Fruit fly (Drosophila melanogaster): ENCODE data around the gene for.

for gene

dm6 chr2L:3655698-3656105, 1.1 kb downstream of the for start (continued):
- TF ChIP-seq NC2α (GFP tag; optimal IDR thresholded peaks at IDR 0.05) (peak; percentile 96), Xrp1 (GFP tag; IDR thresholded peaks at IDR 0.05) (peak; percentile 99), CG7839 (tag; optimal IDR thresholded peaks at IDR 0.05) (peak; percentile 99), ssp (GFP tag; IDR thresholded peaks at IDR 0.05) (peak; percentile 89), Eip74EF (GFP tag; optimal IDR thresholded peaks at IDR 0.05) (peak in 1 of 2 experiments; percentile 98), z (GFP tag; IDR thresholded peaks at IDR 0.05) (peak; percentile 65), Dbx (GFP tag; IDR thresholded peaks at IDR 0.05) (peak; percentile 98), Lhr (GFP tag; optimal IDR thresholded peaks at IDR 0.05) (peak; percentile 93), Hr39 (optimal IDR thresholded peaks at IDR 0.05) (no peak), lilli (GFP tag; optimal IDR thresholded peaks at IDR 0.05) (peak; percentile 98), dysf (GFP tag; IDR thresholded peaks at IDR 0.05) (peak; percentile 99), CG31388 (GFP tag; optimal IDR thresholded peaks at IDR 0.05) (peak; percentile 94), aop (GFP tag; IDR thresholded peaks at IDR 0.05) (peak; percentile 87), CG1529 (GFP tag; optimal IDR thresholded peaks at IDR 0.05) (peak; percentile 99), Dek (tag; optimal IDR thresholded peaks at IDR 0.05) (peak; percentile 98), Hr51 (GFP tag; optimal IDR thresholded peaks at IDR 0.05) (peak; percentile 96 to 98), Rx (GFP tag; IDR thresholded peaks at IDR 0.05) (peak; percentile 96), dmrt99B (tag; optimal IDR thresholded peaks at IDR 0.05) (peak; percentile 99), wdn (GFP tag; IDR thresholded peaks at IDR 0.05) (peak; percentile 97), dm (GFP tag; optimal IDR thresholded peaks at IDR 0.05) (peak; percentile 96), Hey (tag; optimal IDR thresholded peaks at IDR 0.05) (peak; percentile 92), CG4617 (GFP tag; optimal IDR thresholded peaks at IDR 0.05; ENCODE audit: borderline replicate concordance) (peak; percentile 97), CG6689 (GFP tag; IDR thresholded peaks at IDR 0.05) (peak; percentile 98), unc-4 (GFP tag; IDR thresholded peaks at IDR 0.05; ENCODE audit: partially characterized antibody) (peak; percentile 31; the same call in 1 of the 2 replicates), CG3838 (GFP tag; optimal IDR thresholded peaks at IDR 0.05) (peak; percentile 88), CG11696 (GFP tag; IDR thresholded peaks at IDR 0.05) (peak; percentile 91), gcm2 (GFP tag; optimal IDR thresholded peaks at IDR 0.05) (peak; percentile 96), Xbp1 (GFP tag; optimal IDR thresholded peaks at IDR 0.05) (peak; percentile 99), Adf1 (GFP tag; IDR thresholded peaks at IDR 0.05) (peak; percentile 87), CG6254 (GFP tag; optimal IDR thresholded peaks at IDR 0.05) (peak; percentile 96), CG6175 (GFP tag; IDR thresholded peaks at IDR 0.05) (peak; percentile 96), rib (GFP tag; IDR thresholded peaks at IDR 0.05) (peak; percentile 98), CG16863 (GFP tag; optimal IDR thresholded peaks at IDR 0.05) (peak; percentile 98), gfzf (GFP tag; optimal IDR thresholded peaks at IDR 0.05) (peak; percentile 22), CG4424 (GFP tag; optimal IDR thresholded peaks at IDR 0.05) (peak; percentile 98), CG14050 (GFP tag; IDR thresholded peaks at IDR 0.05) (peak; percentile 97), ind (GFP tag; optimal IDR thresholded peaks at IDR 0.05) (peak; percentile 99), CG7786 (GFP tag; optimal IDR thresholded peaks at IDR 0.05) (peak; percentile 98), Drgx (GFP tag; IDR thresholded peaks at IDR 0.05) (peak; percentile 100), Fer2 (tag; optimal IDR thresholded peaks at IDR 0.05) (peak; percentile 97), ken (GFP tag; IDR thresholded peaks at IDR 0.05) (peak; percentile 98), sr (GFP tag; IDR thresholded peaks at IDR 0.05) (peak; percentile 86), jing (GFP tag; optimal IDR thresholded peaks at IDR 0.05) (peak; percentile 96), zen (tag; optimal IDR thresholded peaks at IDR 0.05) (peak; percentile 95), fd102C (GFP tag; optimal IDR thresholded peaks at IDR 0.05) (peak; percentile 69), peb (GFP tag; IDR thresholded peaks at IDR 0.05) (peak; percentile 97), eve (GFP tag; optimal IDR thresholded peaks at IDR 0.05) (peak in 1 of 2 experiments; percentile 99), ap (GFP tag; IDR thresholded peaks at IDR 0.05) (peak; percentile 96), CTCF (GFP tag; optimal IDR thresholded peaks at IDR 0.05) (peak; percentile 71), CG11723 (GFP tag; optimal IDR thresholded peaks at IDR 0.05) (peak; percentile 98), bbx (GFP tag; IDR thresholded peaks at IDR 0.05; ENCODE audit: partially characterized antibody) (no peak), Ets97D (GFP tag; optimal IDR thresholded peaks at IDR 0.05) (peak; percentile 87)
